Fruit fly (Drosophila melanogaster) whole organism, embryonic: ENCODE results near the gene Ubc6.

Experiments
- Abd-B ChIP-seq: fragments of 200-800 bp; sonication (Bioruptor generic); optimal IDR thresholded peaks from 2 replicates; lab custom pipeline; 2018; ENCODE audit warnings: missing biosample characterization, mild to moderate bottlenecking, missing genetic modification characterization, moderate library complexity
- Aef1 ChIP-seq: fragments of 200-800 bp; sonication (Bioruptor generic); IDR thresholded peaks from 3 replicates; pipeline ENCODE4 v1.3.6; 2022; ENCODE audit warnings: missing biosample characterization, missing genetic modification characterization
- Asciz ChIP-seq: fragments of 200-800 bp; sonication (Bioruptor generic); optimal IDR thresholded peaks from 2 replicates; lab custom pipeline; 2017; ENCODE audit warnings: missing biosample characterization, mild to moderate bottlenecking, missing genetic modification characterization, missing genetic modification reagents
- Atf-2 ChIP-seq: fragments of 200-800 bp; sonication (Bioruptor generic); optimal IDR thresholded peaks from 2 replicates; lab custom pipeline; 2016; ENCODE audit warnings: missing biosample characterization, missing genetic modification characterization
- BtbVII ChIP-seq: fragments of 200-800 bp; sonication (Bioruptor generic); optimal IDR thresholded peaks from 3 replicates; lab custom pipeline; 2017; ENCODE audit warnings: missing biosample characterization, mild to moderate bottlenecking, missing genetic modification characterization
- CG10147 ChIP-seq: fragments of 200-800 bp; sonication (Bioruptor generic); optimal IDR thresholded peaks from 2 replicates; lab custom pipeline; 2019; ENCODE audit warnings: missing biosample characterization, mild to moderate bottlenecking, missing genetic modification characterization, moderate library complexity
- CG10431 ChIP-seq: fragments of 200-800 bp; sonication (Bioruptor generic); optimal IDR thresholded peaks from 3 replicates; lab custom pipeline; 2018; ENCODE audit warnings: missing biosample characterization, mild to moderate bottlenecking, missing genetic modification characterization
- CG12071 ChIP-seq: fragments of 200-800 bp; sonication (Bioruptor generic); optimal IDR thresholded peaks from 3 replicates; lab custom pipeline; 2018; ENCODE audit warnings: missing biosample characterization, mild to moderate bottlenecking, missing genetic modification characterization
- CG12155 ChIP-seq: fragments of 200-800 bp; sonication (Bioruptor generic); optimal IDR thresholded peaks from 3 replicates; lab custom pipeline; 2016; ENCODE audit warnings: missing biosample characterization, missing genetic modification characterization
- CG14667 ChIP-seq: fragments of 200-800 bp; sonication (Bioruptor generic); IDR thresholded peaks from 2 replicates; pipeline ENCODE4 v1.3.6; 2022; ENCODE audit warnings: missing biosample characterization, missing genetic modification characterization
- CG1529 ChIP-seq: fragments of 200-800 bp; sonication (Bioruptor generic); optimal IDR thresholded peaks from 3 replicates; lab custom pipeline; 2018; ENCODE audit warnings: missing biosample characterization, missing genetic modification characterization
- CG1792 ChIP-seq: fragments of 200-800 bp; sonication (Bioruptor generic); optimal IDR thresholded peaks from 2 replicates; lab custom pipeline; 2016; ENCODE audit warnings: missing biosample characterization, missing genetic modification characterization
- CG18476 ChIP-seq: fragments of 200-800 bp; sonication (Bioruptor generic); optimal IDR thresholded peaks from 2 replicates; lab custom pipeline; 2016; ENCODE audit warnings: missing biosample characterization, mild to moderate bottlenecking, missing genetic modification characterization
- CG32767 ChIP-seq: fragments of 200-800 bp; sonication (Bioruptor generic); IDR thresholded peaks from 2 replicates; pipeline ENCODE4 v1.3.6; 2022; ENCODE audit warnings: missing biosample characterization, missing genetic modification characterization
- CG32772 ChIP-seq: fragments of 200-800 bp; sonication (Bioruptor generic); IDR thresholded peaks from 2 replicates; pipeline ENCODE4 v1.3.6; 2022; ENCODE audit warnings: missing biosample characterization, missing genetic modification characterization
- CG3847 ChIP-seq: fragments of 200-800 bp; sonication (Bioruptor generic); IDR thresholded peaks from 2 replicates; pipeline ENCODE4 v1.3.6; 2022; ENCODE audit warnings: missing biosample characterization, missing genetic modification characterization
- CG4328 ChIP-seq: fragments of 200-800 bp; sonication (Bioruptor generic); optimal IDR thresholded peaks from 3 replicates; lab custom pipeline; 2017; ENCODE audit warnings: missing biosample characterization, missing genetic modification reagents, missing genetic modification characterization
- CG43689 ChIP-seq: fragments of 200-800 bp; sonication (Bioruptor generic); IDR thresholded peaks from 2 replicates; pipeline ENCODE4 v1.3.6; 2022; ENCODE audit warnings: missing biosample characterization, missing genetic modification characterization
- CG4707 ChIP-seq: fragments of 200-800 bp; sonication (Bioruptor generic); optimal IDR thresholded peaks from 2 replicates; lab custom pipeline; 2018; ENCODE audit warnings: missing biosample characterization, mild to moderate bottlenecking, missing genetic modification characterization, moderate library complexity
- CG4820 ChIP-seq: fragments of 200-800 bp; sonication (Bioruptor generic); optimal IDR thresholded peaks from 3 replicates; lab custom pipeline; 2016; ENCODE audit warnings: missing biosample characterization, missing genetic modification characterization
- CG6854 ChIP-seq: fragments of 200-800 bp; sonication (Bioruptor generic); optimal IDR thresholded peaks from 3 replicates; lab custom pipeline; 2017; ENCODE audit warnings: missing biosample characterization, mild to moderate bottlenecking, missing genetic modification characterization
- CG7786 ChIP-seq: fragments of 200-800 bp; sonication (Bioruptor generic); optimal IDR thresholded peaks from 2 replicates; lab custom pipeline; 2016; ENCODE audit warnings: missing biosample characterization, missing genetic modification characterization
- CG7928 ChIP-seq: fragments of 200-800 bp; sonication (Bioruptor generic); optimal IDR thresholded peaks from 2 replicates; lab custom pipeline; 2017; ENCODE audit warnings: missing biosample characterization, mild to moderate bottlenecking, missing genetic modification characterization
- CG8281 ChIP-seq: fragments of 200-800 bp; sonication (Bioruptor generic); optimal IDR thresholded peaks from 2 replicates; lab custom pipeline; 2018; ENCODE audit warnings: missing biosample characterization, mild to moderate bottlenecking, missing genetic modification characterization, moderate library complexity
- CG8359 ChIP-seq: fragments of 200-800 bp; sonication (Bioruptor generic); optimal IDR thresholded peaks from 2 replicates; lab custom pipeline; 2017; ENCODE audit warnings: missing biosample characterization, mild to moderate bottlenecking, missing genetic modification characterization, borderline replicate concordance
- CG8944 ChIP-seq: fragments of 200-800 bp; sonication (Bioruptor generic); optimal IDR thresholded peaks from 3 replicates; lab custom pipeline; 2016; ENCODE audit warnings: missing biosample characterization, missing genetic modification characterization
- CG9727 ChIP-seq: fragments of 200-800 bp; sonication (Bioruptor generic); optimal IDR thresholded peaks from 3 replicates; lab custom pipeline; 2017; ENCODE audit warnings: missing biosample characterization, mild to moderate bottlenecking, missing genetic modification characterization
- CG9876 ChIP-seq: fragments of 200-800 bp; sonication (Bioruptor generic); optimal IDR thresholded peaks from 2 replicates; lab custom pipeline; 2016; ENCODE audit warnings: missing biosample characterization, missing genetic modification characterization
- CoRest ChIP-seq: fragments of 200-800 bp; sonication (Bioruptor generic); optimal IDR thresholded peaks from 3 replicates; lab custom pipeline; 2018; ENCODE audit warnings: missing biosample characterization, mild to moderate bottlenecking, missing genetic modification characterization, moderate library complexity
- HLH4C ChIP-seq: fragments of 200-800 bp; sonication (Bioruptor generic); IDR thresholded peaks from 3 replicates; pipeline ENCODE4 v1.3.6; 2022; ENCODE audit warnings: missing biosample characterization, missing genetic modification characterization; ENCODE audit not compliant: partially characterized antibody
- Nf-YA ChIP-seq: fragments of 200-800 bp; sonication (Bioruptor generic); IDR thresholded peaks from 2 replicates; pipeline ENCODE4 v1.3.6; 2022; ENCODE audit warnings: missing biosample characterization, missing genetic modification characterization
- Ptx1 ChIP-seq: fragments of 200-800 bp; sonication (Bioruptor generic); IDR thresholded peaks from 2 replicates; pipeline ENCODE4 v1.3.6; 2022; ENCODE audit warnings: missing biosample characterization, missing genetic modification characterization
- Ssrp ChIP-seq: fragments of 200-800 bp; sonication (Bioruptor generic); optimal IDR thresholded peaks from 2 replicates; lab custom pipeline; 2018; ENCODE audit warnings: missing biosample characterization, mild to moderate bottlenecking, missing genetic modification characterization, moderate library complexity
- Tbp ChIP-seq: fragments of >200 bp; optimal IDR thresholded peaks from 2 replicates; lab custom pipeline; 2018; ENCODE audit warnings: missing biosample characterization, missing genetic modification characterization
- amos ChIP-seq: fragments of 200-800 bp; sonication (Bioruptor generic); IDR thresholded peaks from 2 replicates; pipeline ENCODE4 v1.3.6; 2022; ENCODE audit warnings: missing biosample characterization, missing genetic modification characterization; ENCODE audit not compliant: partially characterized antibody
- btn ChIP-seq: fragments of 200-800 bp; sonication (Bioruptor generic); optimal IDR thresholded peaks from 2 replicates; lab custom pipeline; 2016; ENCODE audit warnings: missing biosample characterization, missing genetic modification characterization
- cato ChIP-seq: fragments of 200-800 bp; sonication (Bioruptor generic); optimal IDR thresholded peaks from 2 replicates; lab custom pipeline; 2016; ENCODE audit warnings: missing biosample characterization, missing genetic modification characterization, borderline replicate concordance
- cg ChIP-seq: fragments of 200-800 bp; sonication (Bioruptor generic); optimal IDR thresholded peaks from 3 replicates; lab custom pipeline; 2019; ENCODE audit warnings: missing biosample characterization, mild to moderate bottlenecking, missing genetic modification characterization, moderate library complexity
- dysf ChIP-seq: fragments of 200-800 bp; sonication (Bioruptor generic); IDR thresholded peaks from 3 replicates; pipeline ENCODE4 v1.3.6; 2022; ENCODE audit warnings: missing biosample characterization, missing genetic modification characterization
- exex ChIP-seq: fragments of 200-800 bp; sonication (Bioruptor generic); optimal IDR thresholded peaks from 4 replicates; lab custom pipeline; 2018; ENCODE audit warnings: missing biosample characterization, mild to moderate bottlenecking, missing genetic modification characterization, moderate library complexity
- fd102C ChIP-seq: fragments of 200-800 bp; sonication (Bioruptor generic); optimal IDR thresholded peaks from 2 replicates; lab custom pipeline; 2018; ENCODE audit warnings: missing biosample characterization, mild to moderate bottlenecking, missing genetic modification characterization, moderate library complexity
- kay ChIP-seq: fragments of 200-800 bp; sonication (Bioruptor generic); optimal IDR thresholded peaks from 2 replicates; lab custom pipeline; 2016; ENCODE audit warnings: missing biosample characterization, missing genetic modification characterization
- lilli ChIP-seq: fragments of 200-800 bp; sonication (Bioruptor generic); optimal IDR thresholded peaks from 3 replicates; lab custom pipeline; 2016; ENCODE audit warnings: missing biosample characterization, missing genetic modification characterization
- org-1 ChIP-seq: fragments of 200-800 bp; sonication (Bioruptor generic); optimal IDR thresholded peaks from 2 replicates; lab custom pipeline; 2017; ENCODE audit warnings: missing biosample characterization, missing genetic modification characterization
- ranshi ChIP-seq: fragments of 200-800 bp; sonication (Bioruptor generic); IDR thresholded peaks from 2 replicates; pipeline ENCODE4 v1.3.6; 2022; ENCODE audit warnings: missing biosample characterization, missing genetic modification characterization
- slbo ChIP-seq: fragments of 200-800 bp; sonication (Bioruptor generic); IDR thresholded peaks from 2 replicates; pipeline ENCODE4 v1.3.6; 2022; ENCODE audit warnings: missing biosample characterization, missing genetic modification characterization
- so ChIP-seq: fragments of 200-800 bp; sonication (Bioruptor generic); IDR thresholded peaks from 3 replicates; pipeline ENCODE4 v1.3.6; 2022; ENCODE audit warnings: missing biosample characterization, missing genetic modification characterization
- stwl ChIP-seq: fragments of 200-800 bp; sonication (Bioruptor generic); optimal IDR thresholded peaks from 3 replicates; lab custom pipeline; 2018; ENCODE audit warnings: missing biosample characterization, mild to moderate bottlenecking, missing genetic modification characterization, moderate library complexity
- tgo ChIP-seq: fragments of 200-800 bp; sonication (Bioruptor generic); IDR thresholded peaks from 3 replicates; pipeline ENCODE4 v1.3.6; 2022; ENCODE audit warnings: missing biosample characterization, missing genetic modification characterization
- ttk ChIP-seq: fragments of 200-800 bp; sonication (Bioruptor generic); IDR thresholded peaks from 2 replicates; pipeline ENCODE4 v2.1.2; 2022; ENCODE audit warnings: missing biosample characterization, missing genetic modification characterization
- unpg ChIP-seq: fragments of 200-800 bp; sonication (Bioruptor generic); optimal IDR thresholded peaks from 3 replicates; lab custom pipeline; 2018; ENCODE audit warnings: missing biosample characterization, mild to moderate bottlenecking, missing genetic modification characterization, moderate library complexity

Gene Ubc6

dm6 chr3R:4910365-4910810 lies 42.1 kb downstream of the Ubc6 start, which contains the start of gene Cdep (continued):
- no peak for TF ChIP-seq ranshi
- no peak for TF ChIP-seq Ssrp (tag; lab: Kevin White, UChicago)
- TF ChIP-seq unpg, result peak; percentile 45
- no peak for TF ChIP-seq Asciz (GFP tag; lab: Kevin White, UChicago)
- TF ChIP-seq CG12155 (GFP tag; lab: Kevin White, UChicago), result peak; percentile 7
- no peak for TF ChIP-seq CG12071 (GFP tag; lab: Kevin White, UChicago)
- TF ChIP-seq CG8359 (GFP tag; lab: Kevin White, UChicago), result no peak
- no peak for TF ChIP-seq CG9876 (GFP tag; lab: Kevin White, UChicago)
- no peak for TF ChIP-seq org-1 (GFP tag; lab: Kevin White, UChicago)
- TF ChIP-seq CG4820 (GFP tag; lab: Kevin White, UChicago), result peak; percentile 22
- peak; percentile 53 for TF ChIP-seq CG18476 (GFP tag; lab: Kevin White, UChicago)
- peak; percentile 86 for TF ChIP-seq stwl (tag; lab: Kevin White, UChicago)
- TF ChIP-seq so, result no peak
- no peak for TF ChIP-seq CG32772 (GFP tag; lab: Robert Waterston, UW)
- no peak for TF ChIP-seq BtbVII (GFP tag; lab: Kevin White, UChicago)
- TF ChIP-seq Nf-YA, result no peak
- peak; percentile 42; the same call in 1 of the 2 replicates for TF ChIP-seq CG32767 (GFP tag; lab: Robert Waterston, UW)
- TF ChIP-seq CG14667 (GFP tag; lab: Robert Waterston, UW), result no peak
- TF ChIP-seq kay (GFP tag; lab: Kevin White, UChicago), result no peak
- TF ChIP-seq CG4707 (GFP tag; lab: Kevin White, UChicago), result no peak
- TF ChIP-seq CG8281 (tag; lab: Kevin White, UChicago), result no peak
- TF ChIP-seq amos, result peak; percentile 97
- peak; percentile 31; the same call in 2 of the 3 replicates for TF ChIP-seq dysf
- TF ChIP-seq Abd-B (GFP tag; lab: Kevin White, UChicago), result peak; percentile 8
- TF ChIP-seq CG4328 (GFP tag; lab: Kevin White, UChicago), result no peak
- TF ChIP-seq cato, result no peak
- no peak for TF ChIP-seq Tbp (GFP tag; lab: Kevin White, UChicago)
- peak; percentile 28 for TF ChIP-seq CG1529 (GFP tag; lab: Kevin White, UChicago)
- TF ChIP-seq CG10431, result peak; percentile 29
- TF ChIP-seq CG7928, result peak; percentile 94
- no peak for TF ChIP-seq ttk (GFP tag; lab: Robert Waterston, UW)
- TF ChIP-seq CG9727, result peak; percentile 39
- TF ChIP-seq cg, result no peak
- TF ChIP-seq CoRest (tag; lab: Kevin White, UChicago), result peak; percentile 35
- peak; percentile 96 for TF ChIP-seq HLH4C (GFP tag; lab: Robert Waterston, UW)
- TF ChIP-seq fd102C (GFP tag; lab: Kevin White, UChicago), result peak; percentile 22
- TF ChIP-seq exex (tag; lab: Kevin White, UChicago), result peak; percentile 3
- no peak for TF ChIP-seq Atf-2 (GFP tag; lab: Kevin White, UChicago)
- no peak for TF ChIP-seq CG1792 (GFP tag; lab: Kevin White, UChicago)
- TF ChIP-seq slbo (GFP tag; lab: Robert Waterston, UW), result peak; percentile 36; the same call in 1 of the 2 replicates
- peak; percentile 35 for TF ChIP-seq CG8944 (GFP tag; lab: Kevin White, UChicago)
- no peak for TF ChIP-seq btn (GFP tag; lab: Kevin White, UChicago)
- TF ChIP-seq CG6854 (GFP tag; lab: Kevin White, UChicago), result no peak
- no peak for TF ChIP-seq CG43689 (GFP tag; lab: Robert Waterston, UW)
- TF ChIP-seq CG10147 (GFP tag; lab: Kevin White, UChicago), result peak; percentile 21
- TF ChIP-seq tgo, result no peak
- TF ChIP-seq CG7786 (GFP tag; lab: Kevin White, UChicago), result no peak
- no peak for TF ChIP-seq Aef1 (GFP tag; lab: Robert Waterston, UW)
- TF ChIP-seq Ptx1 (GFP tag; lab: Robert Waterston, UW), result 0 out of 2 replicates have a peak, but pooled peaks have one; percentile 30
- TF ChIP-seq CG3847 (GFP tag; lab: Robert Waterston, UW), result 0 out of 2 replicates have a peak, but pooled peaks have one; percentile 6
- peak; percentile 20 for TF ChIP-seq lilli (GFP tag; lab: Kevin White, UChicago)
